Fruit fly (Drosophila melanogaster) whole organism, wandering third instar larva: Measurements from ENCODE around the gene Tti1.

Experiments
- Abd-B ChIP-seq: fragments of >200 bp; optimal IDR thresholded peaks from 2 replicates; lab custom pipeline; 2017; ENCODE audit warnings: missing biosample characterization, missing genetic modification characterization
- CG32264 ChIP-seq: fragments of 200-800 bp; sonication (Bioruptor generic); optimal IDR thresholded peaks from 2 replicates; lab custom pipeline; 2016; ENCODE audit warnings: missing biosample characterization, missing genetic modification characterization
- CG9705 ChIP-seq: fragments of 200-800 bp; sonication (Bioruptor generic); optimal IDR thresholded peaks from 2 replicates; lab custom pipeline; 2018; ENCODE audit warnings: missing biosample characterization, mild to moderate bottlenecking, missing genetic modification characterization
- CrebA ChIP-seq: fragments of 200-800 bp; sonication (Bioruptor generic); optimal IDR thresholded peaks from 2 replicates; lab custom pipeline; 2016; ENCODE audit warnings: missing biosample characterization, mild to moderate bottlenecking, missing genetic modification characterization, borderline replicate concordance
- Dfd ChIP-seq: fragments of >200 bp; optimal IDR thresholded peaks from 2 replicates; lab custom pipeline; 2017; ENCODE audit warnings: missing biosample characterization, missing genetic modification characterization
- Dif ChIP-seq: fragments of 200-275, 200-300 bp; sonication (Bioruptor generic); optimal IDR thresholded peaks from 2 replicates; lab custom pipeline; 2018; ENCODE audit warnings: missing biosample characterization, missing genetic modification characterization; ENCODE audit not compliant: partially characterized antibody
- GATAd ChIP-seq: sonication (Bioruptor generic); optimal IDR thresholded peaks from 2 replicates; lab custom pipeline; 2016; ENCODE audit warnings: missing biosample characterization, missing genetic modification characterization
- HLH106 ChIP-seq: fragments of 200-800 bp; optimal IDR thresholded peaks from 3 replicates; lab custom pipeline; 2019; ENCODE audit warnings: missing biosample characterization, mild to moderate bottlenecking, missing genetic modification characterization, moderate library complexity
- Hnf4 ChIP-seq: fragments of 200-800 bp; sonication (Bioruptor generic); optimal IDR thresholded peaks from 2 replicates; lab custom pipeline; 2016; ENCODE audit warnings: missing biosample characterization, mild to moderate bottlenecking, missing genetic modification characterization
- Hr78 ChIP-seq: fragments of >200 bp; optimal IDR thresholded peaks from 2 replicates; lab custom pipeline; 2017; ENCODE audit warnings: missing biosample characterization, missing genetic modification characterization
- Hr83 ChIP-seq: fragments of 200-300 bp; sonication (Bioruptor generic); optimal IDR thresholded peaks from 2 replicates; lab custom pipeline; 2016; ENCODE audit warnings: missing biosample characterization, mild to moderate bottlenecking, missing genetic modification characterization, moderate library complexity; ENCODE audit not compliant: poor library complexity, severe bottlenecking
- Jra ChIP-seq: sonication (Bioruptor generic); optimal IDR thresholded peaks from 2 replicates; lab custom pipeline; 2016; ENCODE audit warnings: missing biosample characterization, missing genetic modification characterization
- Myc ChIP-seq: fragments of >200 bp; optimal IDR thresholded peaks from 2 replicates; lab custom pipeline; 2017
- N ChIP-seq: fragments of >200 bp; optimal IDR thresholded peaks from 2 replicates; lab custom pipeline; 2018; ENCODE audit warnings: missing biosample characterization, missing external identifiers, missing genetic modification characterization
- OdsH ChIP-seq: fragments of 200-800 bp; sonication (Bioruptor generic); optimal IDR thresholded peaks from 2 replicates; lab custom pipeline; 2016; ENCODE audit warnings: missing biosample characterization, mild to moderate bottlenecking, missing genetic modification characterization
- Rel ChIP-seq, 2 experiments: fragments of 200-800 bp; sonication (Bioruptor generic) in 1 of 2; optimal IDR thresholded peaks; 2 replicates in 1 of 2; 3 replicates in 1 of 2; lab custom pipeline; 2016 to 2019; ENCODE audit warnings: mild to moderate bottlenecking in 2 of 2, missing biosample characterization in 2 of 2, missing genetic modification characterization in 2 of 2, moderate library complexity in 1 of 2
- Sp1 ChIP-seq: fragments of 200-800 bp; sonication (Bioruptor generic); optimal IDR thresholded peaks from 3 replicates; lab custom pipeline; 2019; ENCODE audit warnings: missing biosample characterization, mild to moderate bottlenecking, missing genetic modification characterization, moderate library complexity
- Vsx2 ChIP-seq: fragments of 200-300, 225-300 bp; sonication (Bioruptor generic); optimal IDR thresholded peaks from 2 replicates; lab custom pipeline; 2018; ENCODE audit warnings: missing biosample characterization, missing genetic modification characterization; ENCODE audit not compliant: partially characterized antibody
- br ChIP-seq: fragments of 200-800 bp; sonication (Bioruptor generic); optimal IDR thresholded peaks from 2 replicates; lab custom pipeline; 2016; ENCODE audit warnings: missing biosample characterization, missing genetic modification characterization
- brk ChIP-seq: fragments of 200-800 bp; sonication (Bioruptor generic); optimal IDR thresholded peaks from 2 replicates; lab custom pipeline; 2016; ENCODE audit warnings: missing biosample characterization, mild to moderate bottlenecking, missing genetic modification characterization
- dl ChIP-seq, 2 experiments: fragments of 175-275, 200-275 bp in 1 of 2; fragments of 200-275 bp in 1 of 2; sonication (Bioruptor generic); optimal IDR thresholded peaks; lab custom pipeline; 2018; ENCODE audit warnings: mild to moderate bottlenecking in 2 of 2, missing biosample characterization in 2 of 2, missing genetic modification characterization in 2 of 2, moderate library complexity in 2 of 2; ENCODE audit not compliant: partially characterized antibody in 2 of 2, insufficient read depth in 1 of 2
- dmrt93B ChIP-seq: fragments of 200-800 bp; sonication (Bioruptor generic); optimal IDR thresholded peaks from 2 replicates; lab custom pipeline; 2018; ENCODE audit warnings: missing biosample characterization, mild to moderate bottlenecking, missing genetic modification characterization
- dsf ChIP-seq: sonication (Bioruptor generic); optimal IDR thresholded peaks from 2 replicates; lab custom pipeline; 2016; ENCODE audit warnings: missing biosample characterization, missing genetic modification characterization, borderline replicate concordance
- ey ChIP-seq: fragments of 200-800 bp; sonication (Bioruptor generic); optimal IDR thresholded peaks from 2 replicates; lab custom pipeline; 2016; ENCODE audit warnings: missing biosample characterization, missing genetic modification characterization
- foxo ChIP-seq, 2 experiments: fragments of 200-800 bp; sonication (Bioruptor generic); optimal IDR thresholded peaks; 2 replicates in 1 of 2; 3 replicates in 1 of 2; lab custom pipeline; 2016 to 2017; ENCODE audit warnings: missing biosample characterization in 2 of 2, missing genetic modification characterization in 2 of 2
- fru ChIP-seq: fragments of 200-800 bp; sonication (Bioruptor generic); optimal IDR thresholded peaks from 3 replicates; lab custom pipeline; 2016; ENCODE audit warnings: missing biosample characterization, mild to moderate bottlenecking, missing genetic modification characterization
- h ChIP-seq: fragments of 200-800 bp; sonication (Bioruptor generic); optimal IDR thresholded peaks from 3 replicates; lab custom pipeline; 2016; ENCODE audit warnings: missing biosample characterization, mild to moderate bottlenecking, missing genetic modification characterization
- jim ChIP-seq: fragments of 175-275, 200-325 bp; sonication (Bioruptor generic); optimal IDR thresholded peaks from 2 replicates; lab custom pipeline; 2016; ENCODE audit warnings: missing biosample characterization, mild to moderate bottlenecking, missing genetic modification characterization
- lola ChIP-seq: fragments of >200 bp; optimal IDR thresholded peaks from 2 replicates; lab custom pipeline; 2017; ENCODE audit warnings: missing biosample characterization, missing genetic modification characterization
- pan ChIP-seq: fragments of >200 bp; optimal IDR thresholded peaks from 2 replicates; lab custom pipeline; 2017
- psq ChIP-seq: fragments of 200-800 bp; sonication (Bioruptor generic); optimal IDR thresholded peaks from 3 replicates; lab custom pipeline; 2017; ENCODE audit warnings: missing biosample characterization, mild to moderate bottlenecking, missing genetic modification characterization, moderate library complexity
- rgr ChIP-seq: fragments of 200-800 bp; sonication (Bioruptor generic); optimal IDR thresholded peaks from 3 replicates; lab custom pipeline; 2016; ENCODE audit warnings: missing biosample characterization, mild to moderate bottlenecking, missing genetic modification characterization
- sage ChIP-seq: fragments of 200-800 bp; sonication (Bioruptor generic); optimal IDR thresholded peaks from 2 replicates; lab custom pipeline; 2016; ENCODE audit warnings: missing biosample characterization, mild to moderate bottlenecking, missing genetic modification characterization
- sv ChIP-seq: fragments of 200-800 bp; sonication (Bioruptor generic); optimal IDR thresholded peaks from 3 replicates; lab custom pipeline; 2016; ENCODE audit warnings: missing biosample characterization, missing genetic modification characterization
- tai ChIP-seq: sonication (Bioruptor generic); optimal IDR thresholded peaks from 2 replicates; lab custom pipeline; 2016; ENCODE audit warnings: missing biosample characterization, missing genetic modification characterization
- usp ChIP-seq: fragments of >200 bp; optimal IDR thresholded peaks from 2 replicates; lab custom pipeline; 2017; ENCODE audit warnings: missing biosample characterization, missing genetic modification characterization
- woc ChIP-seq: sonication (Bioruptor generic); optimal IDR thresholded peaks from 2 replicates; lab custom pipeline; 2016; ENCODE audit warnings: missing biosample characterization, mild to moderate bottlenecking, missing genetic modification characterization

The Tti1 gene

dm6 chr3R:9793018-9793417 lies 38.5 kb upstream of the Tti1 start, which contains the start of gene CG8516:
Gene CG8516 (plus strand): TSS chr3R:9793295.
- TF ChIP-seq foxo (GFP tag; optimal IDR thresholded peaks at IDR 0.05; lab: Kevin White, UChicago) (peak in 1 of 2 experiments; percentile 29), h (peak; percentile 29), Sp1 (GFP tag; lab: Kevin White, UChicago) (peak; percentile 11), tai (no peak), sv (GFP tag; lab: Kevin White, UChicago) (peak; percentile 11), N (no peak), Rel (GFP tag; optimal IDR thresholded peaks at IDR 0.05; lab: Kevin White, UChicago) (no peak), Rel (tag; optimal IDR thresholded peaks at IDR 0.05; lab: Kevin White, UChicago) (peak; percentile 41), HLH106 (tag; lab: Kevin White, UChicago) (peak; percentile 19), woc (GFP tag; lab: Kevin White, UChicago) (peak; percentile 24), usp (GFP tag; lab: Kevin White, UChicago) (no peak)

- no peak for TF ChIP-seq fru (GFP tag; lab: Kevin White, UChicago)
- no peak for TF ChIP-seq tai
- TF ChIP-seq psq: peak; percentile 48
- TF ChIP-seq brk: no peak
- TF ChIP-seq rgr (GFP tag; lab: Kevin White, UChicago): no peak
- no peak for TF ChIP-seq Abd-B (GFP tag; lab: Kevin White, UChicago)
- no peak for TF ChIP-seq Dfd (GFP tag; lab: Kevin White, UChicago)
- TF ChIP-seq OdsH (GFP tag; lab: Kevin White, UChicago): peak; percentile 23
- peak; percentile 52 for TF ChIP-seq CG9705
- peak; percentile 37 for TF ChIP-seq Jra (GFP tag; lab: Kevin White, UChicago)
- TF ChIP-seq CG32264 (GFP tag; lab: Kevin White, UChicago): no peak
- peak; percentile 92 for TF ChIP-seq Myc
- TF ChIP-seq woc (GFP tag; lab: Kevin White, UChicago): peak; percentile 91
- TF ChIP-seq dmrt93B (GFP tag; lab: Kevin White, UChicago): no peak
- TF ChIP-seq dl (GFP tag; optimal IDR thresholded peaks at IDR 0.05; lab: Kevin White, UChicago; ENCODE audit: insufficient read depth in 1 of 2, partially characterized antibody in 2 of 2): no peak
- TF ChIP-seq h: peak; percentile 65
- no peak for TF ChIP-seq lola (GFP tag; lab: Kevin White, UChicago)
- no peak for TF ChIP-seq jim
- TF ChIP-seq Dif (GFP tag; lab: Kevin White, UChicago): no peak
- peak; percentile 68 for TF ChIP-seq Sp1 (GFP tag; lab: Kevin White, UChicago)
- peak; percentile 43 for TF ChIP-seq sv (GFP tag; lab: Kevin White, UChicago)
- peak; percentile 46 for TF ChIP-seq ey (GFP tag; lab: Kevin White, UChicago)
- no peak for TF ChIP-seq Hr83 (GFP tag; lab: Kevin White, UChicago)
- TF ChIP-seq Vsx2: no peak
- TF ChIP-seq dsf (GFP tag; lab: Kevin White, UChicago): no peak
- TF ChIP-seq Hr78 (GFP tag; lab: Kevin White, UChicago): no peak
- TF ChIP-seq foxo (GFP tag; optimal IDR thresholded peaks at IDR 0.05; lab: Kevin White, UChicago): peak in 1 of 2 experiments; percentile 68
- TF ChIP-seq Hnf4 (GFP tag; lab: Kevin White, UChicago): no peak
- TF ChIP-seq Rel (GFP tag; optimal IDR thresholded peaks at IDR 0.05; lab: Kevin White, UChicago): no peak
- TF ChIP-seq Rel (tag; optimal IDR thresholded peaks at IDR 0.05; lab: Kevin White, UChicago): peak; percentile 94
- peak; percentile 76 for TF ChIP-seq HLH106 (tag; lab: Kevin White, UChicago)
- TF ChIP-seq br (GFP tag; lab: Kevin White, UChicago): peak; percentile 32
- TF ChIP-seq pan: no peak
- no peak for TF ChIP-seq N
- no peak for TF ChIP-seq CrebA (GFP tag; lab: Kevin White, UChicago)
- TF ChIP-seq usp (GFP tag; lab: Kevin White, UChicago): no peak
- no peak for TF ChIP-seq sage (GFP tag; lab: Kevin White, UChicago)
- no peak for TF ChIP-seq GATAd
Observed at dm6 chr3R:9791177-9791806, 36.8 kb upstream of the Tti1 start, which contains the start of the genes CG12945 and CG8507. Gene CG12945 (minus strand): TSS chr3R:9791221. Gene CG8507 (plus strand): TSS chr3R:9791483.
